Fruit fly (Drosophila melanogaster) whole organism, wandering third instar larva: ENCODE data around the gene Acsx1R.

ENCODE experiments used
- Abd-B ChIP-seq: fragments of >200 bp; optimal IDR thresholded peaks from 2 replicates; lab custom pipeline; 2017; ENCODE audit warnings: missing biosample characterization, missing genetic modification characterization
- CG32264 ChIP-seq: fragments of 200-800 bp; sonication (Bioruptor generic); optimal IDR thresholded peaks from 2 replicates; lab custom pipeline; 2016; ENCODE audit warnings: missing biosample characterization, missing genetic modification characterization
- CG9705 ChIP-seq: fragments of 200-800 bp; sonication (Bioruptor generic); optimal IDR thresholded peaks from 2 replicates; lab custom pipeline; 2018; ENCODE audit warnings: missing biosample characterization, mild to moderate bottlenecking, missing genetic modification characterization
- CrebA ChIP-seq: fragments of 200-800 bp; sonication (Bioruptor generic); optimal IDR thresholded peaks from 2 replicates; lab custom pipeline; 2016; ENCODE audit warnings: missing biosample characterization, mild to moderate bottlenecking, missing genetic modification characterization, borderline replicate concordance
- Dfd ChIP-seq: fragments of >200 bp; optimal IDR thresholded peaks from 2 replicates; lab custom pipeline; 2017; ENCODE audit warnings: missing biosample characterization, missing genetic modification characterization
- Dif ChIP-seq: fragments of 200-275, 200-300 bp; sonication (Bioruptor generic); optimal IDR thresholded peaks from 2 replicates; lab custom pipeline; 2018; ENCODE audit warnings: missing biosample characterization, missing genetic modification characterization; ENCODE audit not compliant: partially characterized antibody
- HLH106 ChIP-seq: fragments of 200-800 bp; optimal IDR thresholded peaks from 3 replicates; lab custom pipeline; 2019; ENCODE audit warnings: missing biosample characterization, mild to moderate bottlenecking, missing genetic modification characterization, moderate library complexity
- Jra ChIP-seq: sonication (Bioruptor generic); optimal IDR thresholded peaks from 2 replicates; lab custom pipeline; 2016; ENCODE audit warnings: missing biosample characterization, missing genetic modification characterization
- Mio ChIP-seq: sonication (Bioruptor generic); optimal IDR thresholded peaks from 2 replicates; lab custom pipeline; 2016; ENCODE audit warnings: missing biosample characterization, missing genetic modification characterization
- Myc ChIP-seq: fragments of >200 bp; optimal IDR thresholded peaks from 2 replicates; lab custom pipeline; 2017
- N ChIP-seq: fragments of >200 bp; optimal IDR thresholded peaks from 2 replicates; lab custom pipeline; 2018; ENCODE audit warnings: missing biosample characterization, missing external identifiers, missing genetic modification characterization
- OdsH ChIP-seq: fragments of 200-800 bp; sonication (Bioruptor generic); optimal IDR thresholded peaks from 2 replicates; lab custom pipeline; 2016; ENCODE audit warnings: missing biosample characterization, mild to moderate bottlenecking, missing genetic modification characterization
- Rel ChIP-seq, 2 experiments: fragments of 200-800 bp; sonication (Bioruptor generic) in 1 of 2; optimal IDR thresholded peaks; 2 replicates in 1 of 2; 3 replicates in 1 of 2; lab custom pipeline; 2016 to 2019; ENCODE audit warnings: mild to moderate bottlenecking in 2 of 2, missing biosample characterization in 2 of 2, missing genetic modification characterization in 2 of 2, moderate library complexity in 1 of 2
- Sp1 ChIP-seq: fragments of 200-800 bp; sonication (Bioruptor generic); optimal IDR thresholded peaks from 3 replicates; lab custom pipeline; 2019; ENCODE audit warnings: missing biosample characterization, mild to moderate bottlenecking, missing genetic modification characterization, moderate library complexity
- Vsx2 ChIP-seq: fragments of 200-300, 225-300 bp; sonication (Bioruptor generic); optimal IDR thresholded peaks from 2 replicates; lab custom pipeline; 2018; ENCODE audit warnings: missing biosample characterization, missing genetic modification characterization; ENCODE audit not compliant: partially characterized antibody
- br ChIP-seq: fragments of 200-800 bp; sonication (Bioruptor generic); optimal IDR thresholded peaks from 2 replicates; lab custom pipeline; 2016; ENCODE audit warnings: missing biosample characterization, missing genetic modification characterization
- brk ChIP-seq: fragments of 200-800 bp; sonication (Bioruptor generic); optimal IDR thresholded peaks from 2 replicates; lab custom pipeline; 2016; ENCODE audit warnings: missing biosample characterization, mild to moderate bottlenecking, missing genetic modification characterization
- dmrt93B ChIP-seq: fragments of 200-800 bp; sonication (Bioruptor generic); optimal IDR thresholded peaks from 2 replicates; lab custom pipeline; 2018; ENCODE audit warnings: missing biosample characterization, mild to moderate bottlenecking, missing genetic modification characterization
- dsf ChIP-seq: sonication (Bioruptor generic); optimal IDR thresholded peaks from 2 replicates; lab custom pipeline; 2016; ENCODE audit warnings: missing biosample characterization, missing genetic modification characterization, borderline replicate concordance
- ey ChIP-seq: fragments of 200-800 bp; sonication (Bioruptor generic); optimal IDR thresholded peaks from 2 replicates; lab custom pipeline; 2016; ENCODE audit warnings: missing biosample characterization, missing genetic modification characterization
- foxo ChIP-seq, 2 experiments: fragments of 200-800 bp; sonication (Bioruptor generic); optimal IDR thresholded peaks; 2 replicates in 1 of 2; 3 replicates in 1 of 2; lab custom pipeline; 2016 to 2017; ENCODE audit warnings: missing biosample characterization in 2 of 2, missing genetic modification characterization in 2 of 2
- fru ChIP-seq: fragments of 200-800 bp; sonication (Bioruptor generic); optimal IDR thresholded peaks from 3 replicates; lab custom pipeline; 2016; ENCODE audit warnings: missing biosample characterization, mild to moderate bottlenecking, missing genetic modification characterization
- h ChIP-seq: fragments of 200-800 bp; sonication (Bioruptor generic); optimal IDR thresholded peaks from 3 replicates; lab custom pipeline; 2016; ENCODE audit warnings: missing biosample characterization, mild to moderate bottlenecking, missing genetic modification characterization
- lola ChIP-seq: fragments of >200 bp; optimal IDR thresholded peaks from 2 replicates; lab custom pipeline; 2017; ENCODE audit warnings: missing biosample characterization, missing genetic modification characterization
- rgr ChIP-seq: fragments of 200-800 bp; sonication (Bioruptor generic); optimal IDR thresholded peaks from 3 replicates; lab custom pipeline; 2016; ENCODE audit warnings: missing biosample characterization, mild to moderate bottlenecking, missing genetic modification characterization
- sage ChIP-seq: fragments of 200-800 bp; sonication (Bioruptor generic); optimal IDR thresholded peaks from 2 replicates; lab custom pipeline; 2016; ENCODE audit warnings: missing biosample characterization, mild to moderate bottlenecking, missing genetic modification characterization
- sv ChIP-seq: fragments of 200-800 bp; sonication (Bioruptor generic); optimal IDR thresholded peaks from 3 replicates; lab custom pipeline; 2016; ENCODE audit warnings: missing biosample characterization, missing genetic modification characterization
- tai ChIP-seq: sonication (Bioruptor generic); optimal IDR thresholded peaks from 2 replicates; lab custom pipeline; 2016; ENCODE audit warnings: missing biosample characterization, missing genetic modification characterization
- usp ChIP-seq: fragments of >200 bp; optimal IDR thresholded peaks from 2 replicates; lab custom pipeline; 2017; ENCODE audit warnings: missing biosample characterization, missing genetic modification characterization
- woc ChIP-seq: sonication (Bioruptor generic); optimal IDR thresholded peaks from 2 replicates; lab custom pipeline; 2016; ENCODE audit warnings: missing biosample characterization, mild to moderate bottlenecking, missing genetic modification characterization

Acsx1R gene

dm6 chr3R:19795332-19795731, 18.3 kb upstream of the Acsx1R start:
- no peak for TF ChIP-seq ey (GFP tag; lab: Kevin White, UChicago)
- no peak for TF ChIP-seq dmrt93B (GFP tag; lab: Kevin White, UChicago)
- TF ChIP-seq foxo (GFP tag; optimal IDR thresholded peaks at IDR 0.05; lab: Kevin White, UChicago): no peak
- no peak for TF ChIP-seq Vsx2 (GFP tag; lab: Kevin White, UChicago)
- no peak for TF ChIP-seq h
- TF ChIP-seq Dfd (GFP tag; lab: Kevin White, UChicago): no peak
- no peak for TF ChIP-seq rgr (GFP tag; lab: Kevin White, UChicago)
- TF ChIP-seq N (GFP tag; lab: Kevin White, UChicago): no peak
- no peak for TF ChIP-seq sv (GFP tag; lab: Kevin White, UChicago)
- TF ChIP-seq Mio (GFP tag; lab: Kevin White, UChicago): no peak
- no peak for TF ChIP-seq HLH106
- no peak for TF ChIP-seq CG9705
- TF ChIP-seq br (GFP tag; lab: Kevin White, UChicago): no peak

DNA sequence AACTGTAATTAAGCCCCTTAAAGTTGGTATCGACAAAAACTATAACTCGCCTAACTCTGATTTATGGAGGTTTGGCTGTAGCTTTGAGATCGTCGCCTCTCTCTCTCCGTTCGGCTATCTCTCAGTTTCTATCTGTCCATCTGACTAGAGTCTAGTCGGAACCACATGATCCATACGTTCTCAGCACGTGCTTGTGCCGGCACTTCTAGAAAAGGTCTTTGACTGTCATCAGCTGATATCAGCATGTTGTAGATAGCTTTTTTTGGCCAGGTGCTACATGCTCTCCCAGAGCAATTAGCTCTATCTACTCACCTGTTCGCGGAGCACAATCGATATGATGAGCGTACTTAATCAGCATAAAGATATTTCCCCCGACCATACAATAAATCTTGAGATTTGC, 16.6 kb upstream of the Acsx1R start:
- TF ChIP-seq br (GFP tag; lab: Kevin White, UChicago) (no peak), Mio (GFP tag; lab: Kevin White, UChicago) (no peak)

dm6 chr3R:19792697-19793096, 15.6 kb upstream of the Acsx1R start:
- no peak for TF ChIP-seq fru (GFP tag; lab: Kevin White, UChicago)
- no peak for TF ChIP-seq Rel (GFP tag; optimal IDR thresholded peaks at IDR 0.05; lab: Kevin White, UChicago)
- peak; percentile 5 for TF ChIP-seq Rel (tag; optimal IDR thresholded peaks at IDR 0.05; lab: Kevin White, UChicago)

DNA sequence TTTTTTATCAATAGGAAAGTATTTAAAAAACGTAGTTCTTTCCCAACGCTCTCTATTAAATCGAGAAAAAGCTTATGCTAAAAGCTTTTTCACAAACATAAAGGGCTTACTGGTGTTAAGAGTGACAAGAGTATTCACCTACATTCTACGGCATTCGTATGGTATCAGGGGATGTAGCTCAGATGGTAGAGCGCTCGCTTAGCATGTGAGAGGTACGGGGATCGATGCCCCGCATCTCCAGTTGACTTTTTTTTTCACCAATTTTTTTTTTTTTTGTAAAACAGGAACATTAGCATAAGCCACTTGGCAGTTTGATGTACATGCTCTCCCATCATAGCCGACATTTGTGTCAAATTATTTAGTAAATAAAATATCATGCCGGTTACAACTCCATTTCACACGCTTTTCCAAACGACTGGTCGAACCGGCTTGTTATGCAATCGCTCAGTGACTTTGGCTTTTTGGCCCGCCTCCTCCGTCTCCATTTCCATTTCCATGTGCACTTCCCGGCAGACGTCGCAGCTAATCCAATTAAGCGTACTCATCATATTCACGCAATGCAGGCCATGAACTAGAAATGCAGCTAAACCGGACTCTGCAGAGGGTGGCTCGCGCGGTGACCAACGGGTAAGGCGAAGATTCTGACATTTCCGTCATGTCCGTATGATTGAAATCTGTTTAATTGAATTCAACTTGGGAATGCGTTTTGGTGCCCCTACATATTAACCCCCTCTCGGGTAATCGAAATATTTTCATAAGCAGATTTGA, 13.9 kb upstream of the Acsx1R start:
- TF ChIP-seq Jra (GFP tag; lab: Kevin White, UChicago): no peak

DNA sequence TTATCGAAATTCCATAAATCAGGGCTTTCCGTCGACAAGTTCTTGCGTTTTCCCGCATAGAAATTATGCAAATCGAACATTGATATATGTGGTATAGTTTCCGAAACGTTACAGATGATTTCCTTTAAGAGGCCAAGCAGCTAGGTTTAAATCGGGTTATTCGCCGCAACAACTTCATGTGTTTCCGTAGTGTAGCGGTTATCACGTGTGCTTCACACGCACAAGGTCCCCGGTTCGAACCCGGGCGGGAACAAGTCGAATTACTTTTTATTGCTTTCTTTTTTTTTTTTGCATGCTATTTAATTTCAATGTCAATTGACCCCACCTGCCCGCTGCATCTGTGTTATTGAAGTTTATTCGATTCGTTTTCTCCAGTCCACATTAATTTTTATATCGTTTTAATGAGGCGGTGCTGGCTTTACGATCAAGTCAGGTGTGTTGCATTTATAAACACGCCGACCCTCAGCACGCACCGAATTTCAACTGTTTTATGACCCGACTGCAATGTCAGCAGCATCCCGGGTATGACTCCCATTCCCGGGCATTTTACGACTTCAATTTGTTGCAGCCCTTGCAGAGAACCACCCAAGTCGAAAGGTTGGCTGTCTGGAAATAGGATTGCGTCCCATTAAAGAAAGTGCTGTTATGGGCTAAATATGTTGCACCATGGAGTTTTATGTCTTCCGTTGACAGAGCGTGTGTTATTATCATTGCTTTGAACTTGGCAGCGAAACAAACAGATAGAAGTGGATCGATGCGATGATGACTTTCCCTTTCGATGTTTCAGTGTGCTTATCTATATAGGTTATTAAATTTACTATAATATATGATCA, 13.1 kb upstream of the Acsx1R start:
- TF ChIP-seq Dfd (GFP tag; lab: Kevin White, UChicago) (no peak), Rel (GFP tag; optimal IDR thresholded peaks at IDR 0.05; lab: Kevin White, UChicago) (no peak), Rel (tag; optimal IDR thresholded peaks at IDR 0.05; lab: Kevin White, UChicago) (peak; percentile 15), HLH106 (no peak), rgr (GFP tag; lab: Kevin White, UChicago) (no peak), brk (GFP tag; lab: Kevin White, UChicago) (no peak), Sp1 (GFP tag; lab: Kevin White, UChicago) (no peak), Myc (lab: Kevin White, UChicago) (no peak)

DNA sequence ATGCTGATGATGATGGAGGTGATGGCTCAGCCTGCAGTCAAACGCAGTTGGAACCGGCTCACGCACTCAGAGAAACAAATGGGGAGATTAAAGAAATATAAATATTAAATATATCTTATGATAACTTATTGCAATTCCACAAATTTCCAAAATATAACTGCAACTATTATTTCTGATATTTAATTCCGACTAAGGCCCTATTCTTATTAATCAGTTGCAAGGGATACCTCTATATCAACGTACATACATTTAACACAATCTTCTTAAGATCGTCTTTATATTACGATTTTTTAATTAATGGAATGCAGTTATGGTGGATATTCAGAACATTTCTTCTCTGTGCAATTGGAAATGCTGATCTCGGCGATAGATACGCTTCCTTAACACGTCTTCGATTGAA, 11.7 kb upstream of the Acsx1R start:
- TF ChIP-seq HLH106 (no peak), lola (GFP tag; lab: Kevin White, UChicago) (no peak), CrebA (GFP tag; lab: Kevin White, UChicago) (no peak), CG9705 (no peak)
- TF ChIP-seq, all 38 proteins: peak for 0

DNA sequence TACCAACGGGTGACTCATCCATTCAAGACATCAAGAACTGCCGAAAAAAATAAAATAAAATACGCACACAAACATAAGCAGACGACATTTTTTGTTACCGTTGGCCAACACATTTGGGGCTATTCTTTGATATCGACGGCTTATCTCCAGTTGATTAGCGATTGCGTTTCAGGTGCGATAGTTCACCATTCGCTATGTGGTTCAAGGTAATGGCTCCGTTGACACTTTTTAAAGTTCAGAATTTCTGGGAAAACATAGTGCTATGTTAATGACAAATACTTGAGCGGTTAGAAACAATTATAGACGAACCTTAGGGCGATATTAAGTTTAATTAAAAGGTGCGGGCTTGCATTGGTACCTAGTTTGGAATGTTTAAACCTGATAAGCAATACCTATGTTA, 8.4 kb upstream of the Acsx1R start:
- TF ChIP-seq sv (GFP tag; lab: Kevin White, UChicago) (no peak), Rel (GFP tag; optimal IDR thresholded peaks at IDR 0.05; lab: Kevin White, UChicago) (no peak), Rel (tag; optimal IDR thresholded peaks at IDR 0.05; lab: Kevin White, UChicago) (no peak), CG32264 (GFP tag; lab: Kevin White, UChicago) (no peak), sage (GFP tag; lab: Kevin White, UChicago) (no peak), usp (GFP tag; lab: Kevin White, UChicago) (no peak), dmrt93B (GFP tag; lab: Kevin White, UChicago) (no peak), tai (GFP tag; lab: Kevin White, UChicago) (no peak), OdsH (GFP tag; lab: Kevin White, UChicago) (no peak), foxo (GFP tag; optimal IDR thresholded peaks at IDR 0.05; lab: Kevin White, UChicago) (no peak), Abd-B (GFP tag; lab: Kevin White, UChicago) (no peak), brk (GFP tag; lab: Kevin White, UChicago) (no peak), dsf (GFP tag; lab: Kevin White, UChicago) (no peak), woc (GFP tag; lab: Kevin White, UChicago) (no peak), Jra (GFP tag; lab: Kevin White, UChicago) (no peak), Dif (GFP tag; lab: Kevin White, UChicago) (no peak), Myc (lab: Kevin White, UChicago) (no peak)
